Fruit fly (Drosophila melanogaster): Measurements from ENCODE around the gene yem.

yem gene

dm6 chr3R:29146710-29147109 is 24.0 kb upstream of the yem start, which contains the start of gene CG14511 (continued):
- TF ChIP-seq pho (GFP tag; optimal IDR thresholded peaks at IDR 0.05) (no peak), Rfx (GFP tag; IDR thresholded peaks at IDR 0.05) (no peak), amos (GFP tag; IDR thresholded peaks at IDR 0.05; ENCODE audit: partially characterized antibody) (no peak; the same call in 1 of the 2 replicates), tap (tag; optimal IDR thresholded peaks at IDR 0.05) (no peak), Hey (tag; optimal IDR thresholded peaks at IDR 0.05) (no peak), Ada2b (GFP tag; IDR thresholded peaks at IDR 0.05) (no peak), ssp (GFP tag; IDR thresholded peaks at IDR 0.05) (no peak), kni (GFP tag; optimal IDR thresholded peaks at IDR 0.05) (no peak), Rx (GFP tag; IDR thresholded peaks at IDR 0.05) (no peak), sna (GFP tag; IDR thresholded peaks at IDR 0.05; ENCODE audit: partially characterized antibody) (0 out of 2 replicates have a peak, but pooled peaks have one; percentile 15), gfzf (GFP tag; optimal IDR thresholded peaks at IDR 0.05) (no peak), trh (GFP tag; optimal IDR thresholded peaks at IDR 0.05) (no peak), CG34422 (GFP tag; IDR thresholded peaks at IDR 0.05) (peak; percentile 32; the same call in 1 of the 3 replicates), CG11398 (GFP tag; optimal IDR thresholded peaks at IDR 0.05) (no peak), CG13894 (tag; optimal IDR thresholded peaks at IDR 0.05) (no peak), so (GFP tag; IDR thresholded peaks at IDR 0.05) (no peak), HmgZ (tag; optimal IDR thresholded peaks at IDR 0.05) (no peak), CG12155 (GFP tag; optimal IDR thresholded peaks at IDR 0.05) (no peak), GATAe (GFP tag; conservative IDR thresholded peaks at IDR 0.05) (no peak), crp (GFP tag; optimal IDR thresholded peaks at IDR 0.05) (peak in 1 of 2 experiments; percentile 81), gsb (GFP tag; IDR thresholded peaks at IDR 0.05) (no peak), CG2199 (GFP tag; IDR thresholded peaks at IDR 0.05) (no peak), Neu2 (GFP tag; optimal IDR thresholded peaks at IDR 0.05; ENCODE audit: borderline replicate concordance) (no peak), CG6175 (GFP tag; IDR thresholded peaks at IDR 0.05) (no peak), CG6791 (GFP tag; IDR thresholded peaks at IDR 0.05; ENCODE audit: partially characterized antibody) (no peak), CG11560 (tag; IDR thresholded peaks at IDR 0.05) (no peak), CG7271 (tag; optimal IDR thresholded peaks at IDR 0.05) (no peak), Sry-δ (GFP tag; optimal IDR thresholded peaks at IDR 0.05) (no peak), Dbx (GFP tag; IDR thresholded peaks at IDR 0.05) (no peak), sqz (GFP tag; optimal IDR thresholded peaks at IDR 0.05) (no peak), Mrtf (GFP tag; IDR thresholded peaks at IDR 0.05) (no peak), cg (GFP tag; optimal IDR thresholded peaks at IDR 0.05) (no peak), Hand (GFP tag; optimal IDR thresholded peaks at IDR 0.05) (no peak), CG34224 (GFP tag; IDR thresholded peaks at IDR 0.05; ENCODE audit: partially characterized antibody) (peak; percentile 61), Med (GFP tag) (no peak), p53 (GFP tag; optimal IDR thresholded peaks at IDR 0.05) (no peak), inv (GFP tag; IDR thresholded peaks at IDR 0.05; ENCODE audit: partially characterized antibody) (no peak), CG1529 (GFP tag; optimal IDR thresholded peaks at IDR 0.05) (no peak), CG1233 (GFP tag; optimal IDR thresholded peaks at IDR 0.05) (no peak), chif (GFP tag; optimal IDR thresholded peaks at IDR 0.05) (no peak), CG13287 (GFP tag; IDR thresholded peaks at IDR 0.05; ENCODE audit: partially characterized antibody) (peak; percentile 48; the same call in 1 of the 2 replicates), CG17802 (tag; optimal IDR thresholded peaks at IDR 0.05) (no peak), dpn (GFP tag; optimal IDR thresholded peaks at IDR 0.05) (no peak), CG2875 (GFP tag; optimal IDR thresholded peaks at IDR 0.05) (no peak), dm (GFP tag; optimal IDR thresholded peaks at IDR 0.05) (no peak), toy (GFP tag; IDR thresholded peaks at IDR 0.05) (no peak), Pdp1 (GFP tag; optimal IDR thresholded peaks at IDR 0.05) (no peak), D19A (tag; optimal IDR thresholded peaks at IDR 0.05) (no peak), ewg (GFP tag; optimal IDR thresholded peaks at IDR 0.05) (no peak), CG4360 (GFP tag; IDR thresholded peaks at IDR 0.05) (no peak), mld (GFP tag; IDR thresholded peaks at IDR 0.05; ENCODE audit: partially characterized antibody) (0 out of 3 replicates have a peak, but pooled peaks have one; percentile 21)

Measured in whole organism, embryonic.